Fruit fly (Drosophila melanogaster) whole organism, embryonic: ENCODE measurements around the gene ninaE.

Source experiments
- Atf3 ChIP-seq: fragments of 200-800 bp; sonication (Bioruptor generic); optimal IDR thresholded peaks from 3 replicates; lab custom pipeline; 2016; ENCODE audit warnings: missing biosample characterization, missing genetic modification characterization
- CG10209 ChIP-seq: fragments of 200-800 bp; sonication (Bioruptor generic); optimal IDR thresholded peaks from 3 replicates; lab custom pipeline; 2017; ENCODE audit warnings: missing biosample characterization, mild to moderate bottlenecking, missing genetic modification characterization, missing genetic modification reagents
- CG10565 ChIP-seq: fragments of 200-800 bp; sonication (Bioruptor generic); optimal IDR thresholded peaks from 3 replicates; lab custom pipeline; 2016; ENCODE audit warnings: missing biosample characterization, mild to moderate bottlenecking, missing genetic modification characterization
- CG10654 ChIP-seq: fragments of 200-800 bp; sonication (Bioruptor generic); optimal IDR thresholded peaks from 2 replicates; lab custom pipeline; 2016; ENCODE audit warnings: missing biosample characterization, missing genetic modification characterization
- CG12744 ChIP-seq: fragments of 200-800 bp; sonication (Bioruptor generic); optimal IDR thresholded peaks from 2 replicates; lab custom pipeline; 2016; ENCODE audit warnings: missing biosample characterization, missing genetic modification characterization
- CG12769 ChIP-seq: fragments of 200-800 bp; sonication (Bioruptor generic); optimal IDR thresholded peaks from 2 replicates; lab custom pipeline; 2019; ENCODE audit warnings: missing biosample characterization, mild to moderate bottlenecking, missing genetic modification characterization, moderate library complexity
- CG13287 ChIP-seq: fragments of 200-800 bp; sonication (Bioruptor generic); IDR thresholded peaks from 2 replicates; pipeline ENCODE4 v1.3.6; 2022; ENCODE audit warnings: missing biosample characterization, missing genetic modification characterization; ENCODE audit not compliant: partially characterized antibody
- CG14050 ChIP-seq: fragments of 200-800 bp; sonication (Bioruptor generic); IDR thresholded peaks from 3 replicates; pipeline ENCODE4 v1.3.6; 2022; ENCODE audit warnings: missing biosample characterization, missing genetic modification characterization
- CG14667 ChIP-seq: fragments of 200-800 bp; sonication (Bioruptor generic); IDR thresholded peaks from 2 replicates; pipeline ENCODE4 v1.3.6; 2022; ENCODE audit warnings: missing biosample characterization, missing genetic modification characterization
- CG15073 ChIP-seq: fragments of 200-800 bp; sonication (Bioruptor generic); optimal IDR thresholded peaks from 2 replicates; lab custom pipeline; 2016; ENCODE audit warnings: missing biosample characterization, missing genetic modification characterization
- CG16779 ChIP-seq: fragments of 200-800 bp; sonication (Bioruptor generic); IDR thresholded peaks from 2 replicates; pipeline ENCODE4 v1.3.6; 2022; ENCODE audit warnings: missing biosample characterization, missing genetic modification characterization
- CG18764 ChIP-seq: fragments of 200-800 bp; sonication (Bioruptor generic); optimal IDR thresholded peaks from 3 replicates; lab custom pipeline; 2016; ENCODE audit warnings: missing biosample characterization, missing genetic modification characterization
- CG2678 ChIP-seq: fragments of 200-800 bp; sonication (Bioruptor generic); optimal IDR thresholded peaks from 3 replicates; lab custom pipeline; 2019; ENCODE audit warnings: missing biosample characterization, mild to moderate bottlenecking, missing genetic modification characterization, moderate library complexity
- CG3838 ChIP-seq: fragments of 200-800 bp; sonication (Bioruptor generic); optimal IDR thresholded peaks from 3 replicates; lab custom pipeline; 2016; ENCODE audit warnings: missing biosample characterization, missing genetic modification characterization
- CG4282 ChIP-seq: fragments of 200-800 bp; sonication (Bioruptor generic); optimal IDR thresholded peaks from 2 replicates; lab custom pipeline; 2016; ENCODE audit warnings: missing biosample characterization, missing genetic modification characterization
- CG4617 ChIP-seq: fragments of 200-800 bp; sonication (Bioruptor generic); optimal IDR thresholded peaks from 3 replicates; lab custom pipeline; 2016; ENCODE audit warnings: missing biosample characterization, missing genetic modification characterization, borderline replicate concordance
- CG5245 ChIP-seq: fragments of 200-800 bp; sonication (Bioruptor generic); optimal IDR thresholded peaks from 3 replicates; lab custom pipeline; 2016; ENCODE audit warnings: missing biosample characterization, missing genetic modification characterization
- CG8290 ChIP-seq, 3 experiments: fragments of 200-800 bp; sonication (Bioruptor generic); optimal IDR thresholded peaks; 2 replicates each; lab custom pipeline; 2016 to 2019; ENCODE audit warnings: missing biosample characterization in 3 of 3, missing genetic modification characterization in 3 of 3, mild to moderate bottlenecking in 2 of 3, moderate library complexity in 1 of 3
- CG9817 ChIP-seq: fragments of 200-800 bp; sonication (Bioruptor generic); optimal IDR thresholded peaks from 2 replicates; lab custom pipeline; 2018; ENCODE audit warnings: missing biosample characterization, mild to moderate bottlenecking, missing genetic modification characterization, moderate library complexity
- Dbx ChIP-seq: fragments of 200-800 bp; sonication (Bioruptor generic); IDR thresholded peaks from 3 replicates; pipeline ENCODE4 v1.3.6; 2022; ENCODE audit warnings: missing biosample characterization, missing genetic modification characterization
- Drgx ChIP-seq: fragments of 200-800 bp; sonication (Bioruptor generic); IDR thresholded peaks from 2 replicates; pipeline ENCODE4 v1.3.6; 2022; ENCODE audit warnings: missing biosample characterization, missing genetic modification characterization
- Ets65A ChIP-seq: fragments of 200-800 bp; sonication (Bioruptor generic); peaks from one replicate; lab custom pipeline; 2016; ENCODE audit warnings: missing biosample characterization, missing genetic modification characterization
- Gsc ChIP-seq: fragments of 200-800 bp; sonication (Bioruptor generic); IDR thresholded peaks from 2 replicates; pipeline ENCODE4 v1.3.6; 2022; ENCODE audit warnings: missing biosample characterization, missing genetic modification characterization
- H15 ChIP-seq: fragments of 200-800 bp; sonication (Bioruptor generic); IDR thresholded peaks from 3 replicates; pipeline ENCODE4 v1.3.6; 2022; ENCODE audit warnings: missing biosample characterization, missing genetic modification characterization
- HLH3B ChIP-seq: fragments of 200-800 bp; sonication (Bioruptor generic); IDR thresholded peaks from 2 replicates; pipeline ENCODE4 v1.3.6; 2022; ENCODE audit warnings: missing biosample characterization, missing genetic modification characterization
- HLH54F ChIP-seq: fragments of 200-800 bp; sonication (Bioruptor generic); optimal IDR thresholded peaks from 3 replicates; lab custom pipeline; 2016; ENCODE audit warnings: missing biosample characterization, missing genetic modification characterization
- Hr39 ChIP-seq: fragments of >200 bp; optimal IDR thresholded peaks from 2 replicates; lab custom pipeline; 2017
- Hr51 ChIP-seq, 2 experiments: fragments of 200-800 bp; sonication (Bioruptor generic); optimal IDR thresholded peaks; 2 replicates in 1 of 2; 3 replicates in 1 of 2; lab custom pipeline; 2016 to 2018; ENCODE audit warnings: missing biosample characterization in 2 of 2, missing genetic modification characterization in 2 of 2, mild to moderate bottlenecking in 1 of 2, moderate library complexity in 1 of 2
- Kr ChIP-seq: fragments of 200-800 bp; sonication (Bioruptor generic); optimal IDR thresholded peaks from 2 replicates; lab custom pipeline; 2017; ENCODE audit warnings: missing biosample characterization, mild to moderate bottlenecking, missing genetic modification characterization
- Lim3 ChIP-seq: fragments of 200-800 bp; sonication (Bioruptor generic); IDR thresholded peaks from 2 replicates; pipeline ENCODE4 v1.3.6; 2022; ENCODE audit warnings: missing biosample characterization, missing genetic modification characterization
- Mes4 ChIP-seq: fragments of 200-800 bp; sonication (Bioruptor generic); optimal IDR thresholded peaks from 2 replicates; lab custom pipeline; 2016; ENCODE audit warnings: missing biosample characterization, missing genetic modification characterization
- NK7.1 ChIP-seq: fragments of 200-800 bp; sonication (Bioruptor generic); optimal IDR thresholded peaks from 3 replicates; lab custom pipeline; 2016; ENCODE audit warnings: missing biosample characterization, missing genetic modification characterization
- Sin3A ChIP-seq: fragments of >200 bp; optimal IDR thresholded peaks from 2 replicates; lab custom pipeline; 2018
- Six4 ChIP-seq: fragments of 200-800 bp; sonication (Bioruptor generic); optimal IDR thresholded peaks from 2 replicates; lab custom pipeline; 2016; ENCODE audit warnings: missing biosample characterization, missing genetic modification characterization
- aop ChIP-seq: fragments of 200-800 bp; sonication (Bioruptor generic); IDR thresholded peaks from 2 replicates; pipeline ENCODE4 v1.3.6; 2022; ENCODE audit warnings: missing biosample characterization, missing genetic modification characterization
- ap ChIP-seq: fragments of 200-800 bp; sonication (Bioruptor generic); IDR thresholded peaks from 2 replicates; pipeline ENCODE4 v1.3.6; 2022; ENCODE audit warnings: missing biosample characterization, missing genetic modification characterization
- ash1 ChIP-seq: fragments of 200-800 bp; sonication (Bioruptor generic); optimal IDR thresholded peaks from 2 replicates; lab custom pipeline; 2018; ENCODE audit warnings: missing biosample characterization, mild to moderate bottlenecking, missing genetic modification characterization
- chinmo ChIP-seq: fragments of 200-800 bp; sonication (Bioruptor generic); IDR thresholded peaks from 4 replicates; pipeline ENCODE4 v1.3.6; 2022; ENCODE audit warnings: missing biosample characterization, missing genetic modification characterization; ENCODE audit not compliant: partially characterized antibody
- chm ChIP-seq: fragments of 200-800 bp; sonication (Bioruptor generic); IDR thresholded peaks from 2 replicates; pipeline ENCODE4 v1.3.6; 2022; ENCODE audit warnings: missing biosample characterization, missing genetic modification characterization
- dan ChIP-seq: fragments of 200-800 bp; sonication (Bioruptor generic); IDR thresholded peaks from 2 replicates; pipeline ENCODE4 v1.3.6; 2022; ENCODE audit warnings: missing biosample characterization, missing genetic modification characterization
- ham ChIP-seq: fragments of 200-800 bp; sonication (Bioruptor generic); IDR thresholded peaks from 2 replicates; pipeline ENCODE4 v1.3.6; 2022; ENCODE audit warnings: missing biosample characterization, missing genetic modification characterization
- insv ChIP-seq, 2 experiments: fragments of 200-800 bp; sonication (Bioruptor generic); optimal IDR thresholded peaks; 3 replicates each; lab custom pipeline; 2016 to 2018; ENCODE audit warnings: missing biosample characterization in 2 of 2, missing genetic modification characterization in 2 of 2
- inv ChIP-seq: fragments of 200-800 bp; sonication (Bioruptor generic); IDR thresholded peaks from 2 replicates; pipeline ENCODE4 v1.3.6; 2022; ENCODE audit warnings: missing biosample characterization, missing genetic modification characterization; ENCODE audit not compliant: partially characterized antibody
- ro ChIP-seq: fragments of 200-800 bp; sonication (Bioruptor generic); IDR thresholded peaks from 2 replicates; pipeline ENCODE4 v1.3.6; 2022; ENCODE audit warnings: missing biosample characterization, missing genetic modification characterization
- row ChIP-seq: fragments of 200-800 bp; sonication (Bioruptor generic); IDR thresholded peaks from 3 replicates; pipeline ENCODE4 v1.3.6; 2022; ENCODE audit warnings: missing biosample characterization, missing genetic modification characterization
- sc ChIP-seq, 3 experiments: fragments of >200 bp in 2 of 3; fragments of 200-800 bp in 1 of 3; sonication (Bioruptor generic) in 1 of 3; optimal IDR thresholded peaks; 2 replicates in 2 of 3; 3 replicates in 1 of 3; lab custom pipeline; 2017; ENCODE audit warnings: mild to moderate bottlenecking in 1 of 3, missing biosample characterization in 1 of 3, missing genetic modification characterization in 1 of 3, missing genetic modification reagents in 1 of 3
- seq ChIP-seq: fragments of 200-800 bp; sonication (Bioruptor generic); IDR thresholded peaks from 2 replicates; pipeline ENCODE4 v1.3.6; 2022; ENCODE audit warnings: missing biosample characterization, missing genetic modification characterization
- slp2 ChIP-seq: fragments of 200-800 bp; sonication (Bioruptor generic); optimal IDR thresholded peaks from 2 replicates; lab custom pipeline; 2016; ENCODE audit warnings: missing biosample characterization, missing genetic modification characterization
- sob ChIP-seq: fragments of 200-800 bp; sonication (Bioruptor generic); IDR thresholded peaks from 2 replicates; pipeline ENCODE4 v1.3.6; 2022; ENCODE audit warnings: missing biosample characterization, missing genetic modification characterization
- sqz ChIP-seq: fragments of 200-800 bp; sonication (Bioruptor generic); optimal IDR thresholded peaks from 3 replicates; lab custom pipeline; 2018; ENCODE audit warnings: missing biosample characterization, mild to moderate bottlenecking, missing genetic modification characterization
- sr ChIP-seq: fragments of 200-800 bp; sonication (Bioruptor generic); IDR thresholded peaks from 3 replicates; pipeline ENCODE4 v1.3.6; 2022; ENCODE audit warnings: missing biosample characterization, missing genetic modification characterization

Gene ninaE

DNA sequence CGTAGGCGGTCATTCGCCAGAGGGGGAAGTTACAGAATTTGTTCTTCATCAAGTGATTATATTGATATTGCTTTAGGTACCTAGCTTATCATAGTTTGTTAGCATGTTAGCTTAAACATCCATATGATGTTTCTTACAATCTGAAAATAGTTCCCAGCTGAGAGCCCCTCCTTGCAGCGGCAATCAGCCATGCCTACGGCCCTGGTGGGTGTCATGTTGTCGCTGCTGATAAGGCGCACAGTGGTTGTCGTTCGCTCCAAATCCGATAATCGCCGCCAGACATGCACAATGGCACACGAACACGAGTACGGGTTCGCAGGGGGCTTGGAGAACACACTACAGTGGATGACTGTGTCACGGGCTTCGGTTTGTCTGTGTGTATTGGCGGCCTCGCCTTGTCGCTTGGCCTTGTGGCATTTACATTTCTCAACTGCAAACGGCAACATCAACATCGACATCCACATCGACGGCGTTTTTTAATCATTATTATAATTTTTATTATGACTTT, 18.0 kb upstream of the ninaE start (continued):
- TF ChIP-seq H15 (GFP tag; lab: Robert Waterston, UW): peak; percentile 83
- TF ChIP-seq Gsc (GFP tag; lab: Robert Waterston, UW): peak; percentile 72
- TF ChIP-seq ap (GFP tag; lab: Robert Waterston, UW): peak; percentile 58
- TF ChIP-seq Sin3A (lab: Kevin White, UChicago): no peak
- TF ChIP-seq Drgx (GFP tag; lab: Robert Waterston, UW): peak; percentile 84
- TF ChIP-seq dan (GFP tag; lab: Robert Waterston, UW): no peak
- TF ChIP-seq CG13287 (GFP tag; lab: Robert Waterston, UW): no peak
- TF ChIP-seq CG14667 (GFP tag; lab: Robert Waterston, UW): peak; percentile 77
- peak; percentile 63 for TF ChIP-seq NK7.1 (GFP tag; lab: Kevin White, UChicago)
- TF ChIP-seq HLH3B: peak; percentile 76
- peak; percentile 14 for TF ChIP-seq sqz
- peak; percentile 72 to 85 for TF ChIP-seq Hr51 (GFP tag; optimal IDR thresholded peaks at IDR 0.05; lab: Kevin White, UChicago)
- TF ChIP-seq chm: peak; percentile 75
- TF ChIP-seq slp2: peak; percentile 48
- TF ChIP-seq inv (GFP tag; lab: Robert Waterston, UW): no peak
- TF ChIP-seq CG5245 (GFP tag; lab: Kevin White, UChicago): peak; percentile 55
- TF ChIP-seq CG9817 (tag; lab: Kevin White, UChicago): peak; percentile 66
- TF ChIP-seq CG4282 (GFP tag; lab: Kevin White, UChicago): peak; percentile 69
- TF ChIP-seq sc (optimal IDR thresholded peaks at IDR 0.05; lab: Kevin White, UChicago): no peak
- peak; percentile 48 for TF ChIP-seq sc (GFP tag; optimal IDR thresholded peaks at IDR 0.05; lab: Kevin White, UChicago)
- no peak for TF ChIP-seq aop (GFP tag; lab: Robert Waterston, UW)
- TF ChIP-seq ham (GFP tag; lab: Robert Waterston, UW): peak; percentile 53; the same call in 1 of the 2 replicates
- peak; percentile 63; the same call in 2 of the 3 replicates for TF ChIP-seq sr (GFP tag; lab: Robert Waterston, UW)
- no peak for TF ChIP-seq ash1 (GFP tag; lab: Kevin White, UChicago)
- peak; percentile 28 for TF ChIP-seq CG18764 (GFP tag; lab: Kevin White, UChicago)
- TF ChIP-seq CG12744 (GFP tag; lab: Kevin White, UChicago): peak; percentile 75
- TF ChIP-seq Atf3: peak; percentile 61
- peak; percentile 97 for TF ChIP-seq Ets65A (GFP tag; lab: Kevin White, UChicago)
- peak; percentile 97 for TF ChIP-seq CG12769 (tag; lab: Kevin White, UChicago)
- TF ChIP-seq seq (GFP tag; lab: Robert Waterston, UW): peak; percentile 83
- TF ChIP-seq CG2678 (tag; lab: Kevin White, UChicago): peak; percentile 83
- TF ChIP-seq CG14050 (GFP tag; lab: Robert Waterston, UW): peak; percentile 70
- TF ChIP-seq CG10565 (GFP tag; lab: Kevin White, UChicago): no peak
- peak; percentile 38; the same call in 1 of the 2 replicates for TF ChIP-seq ro
- TF ChIP-seq Lim3: peak; percentile 46; the same call in 1 of the 2 replicates
- peak; percentile 88 for TF ChIP-seq Dbx (GFP tag; lab: Robert Waterston, UW)
- TF ChIP-seq CG10654 (GFP tag; lab: Kevin White, UChicago): peak; percentile 28
- TF ChIP-seq CG16779 (GFP tag; lab: Robert Waterston, UW): peak; percentile 75; the same call in 1 of the 2 replicates
- TF ChIP-seq CG10209 (GFP tag; lab: Kevin White, UChicago): peak; percentile 81
- TF ChIP-seq Hr39 (lab: Kevin White, UChicago): no peak
- peak; percentile 59 for TF ChIP-seq Mes4 (GFP tag; lab: Kevin White, UChicago)
- peak; percentile 26 for TF ChIP-seq Six4
- peak; percentile 83 for TF ChIP-seq HLH54F
- no peak for TF ChIP-seq insv (GFP tag; optimal IDR thresholded peaks at IDR 0.05; lab: Kevin White, UChicago)
- TF ChIP-seq CG15073 (GFP tag; lab: Kevin White, UChicago): no peak
- peak; percentile 31 for TF ChIP-seq CG4617 (GFP tag; lab: Kevin White, UChicago)
- peak; percentile 84; the same call in 2 of the 4 replicates for TF ChIP-seq chinmo (GFP tag; lab: Robert Waterston, UW)
- peak; percentile 94 for TF ChIP-seq row (GFP tag; lab: Robert Waterston, UW)
- no peak for TF ChIP-seq Kr (GFP tag; lab: Kevin White, UChicago)
- peak; percentile 83 for TF ChIP-seq sob (GFP tag; lab: Robert Waterston, UW)
- no peak for TF ChIP-seq CG8290 (GFP tag; optimal IDR thresholded peaks at IDR 0.05; lab: Kevin White, UChicago)
- TF ChIP-seq CG8290 (tag; optimal IDR thresholded peaks at IDR 0.05; lab: Kevin White, UChicago): peak in 1 of 2 experiments; percentile 97
- TF ChIP-seq CG3838: no peak
